Worm (Caenorhabditis elegans): ENCODE measurements around the gene C50F7.3.

The C50F7.3 gene

DNA sequence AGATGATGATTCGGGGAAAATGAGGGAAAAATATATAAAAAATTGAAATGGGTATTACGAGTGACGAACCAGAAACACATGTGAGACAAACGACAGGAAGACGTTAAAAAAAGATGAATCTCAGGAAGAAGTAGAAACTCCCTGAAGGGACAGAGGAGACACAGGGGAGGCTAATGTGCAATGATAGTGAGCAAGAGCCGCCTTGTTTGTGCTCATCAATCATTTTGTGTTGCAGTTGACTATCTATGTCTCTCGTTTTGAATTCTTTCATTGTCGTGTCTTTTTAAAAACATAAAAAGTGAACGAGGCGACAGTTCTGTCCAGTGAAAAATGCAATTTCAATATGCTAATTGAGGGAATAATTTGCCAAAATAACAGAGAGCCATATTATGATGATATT is 7.2 kb upstream of the C50F7.3 start:
- no peak for TF ChIP-seq pqm-1 (tag; optimal IDR thresholded peaks at IDR 0.05)
- TF ChIP-seq unc-130 (GFP tag; optimal IDR thresholded peaks at IDR 0.05) = no peak
- no peak for TF ChIP-seq duxl-1 (tag; optimal IDR thresholded peaks at IDR 0.05; ENCODE audit: poor library complexity)
- TF ChIP-seq nhr-41 (GFP tag; IDR thresholded peaks at IDR 0.05) = no peak
- TF ChIP-seq dve-1 (tag; optimal IDR thresholded peaks at IDR 0.05; ENCODE audit: insufficient read depth) = no peak
- no peak for TF ChIP-seq zfp-3 (GFP tag; conservative IDR thresholded peaks at IDR 0.05)
- no peak for TF ChIP-seq ceh-82 (tag; optimal IDR thresholded peaks at IDR 0.05)
- TF ChIP-seq aha-1 (tag) = peak; percentile 69
- TF ChIP-seq snpc-4 (tag; optimal IDR thresholded peaks at IDR 0.05) = no peak
- TF ChIP-seq zfp-2 (tag; optimal IDR thresholded peaks at IDR 0.05) = no peak
- TF ChIP-seq nhr-11 (tag; optimal IDR thresholded peaks at IDR 0.05) = no peak
- TF ChIP-seq unc-62 (GFP tag; optimal IDR thresholded peaks at IDR 0.05 in 1 of 2) = peak in 1 of 2 experiments; percentile 14
- TF ChIP-seq unc-62 (tag; optimal IDR thresholded peaks at IDR 0.05) = no peak
- no peak for TF ChIP-seq mep-1 (tag; optimal IDR thresholded peaks at IDR 0.05)
- TF ChIP-seq F26F4.8 (GFP tag; conservative IDR thresholded peaks at IDR 0.05) = no peak

- no peak for TF ChIP-seq fkh-10 (GFP tag; optimal IDR thresholded peaks at IDR 0.05)
- TF ChIP-seq dve-1 (tag; optimal IDR thresholded peaks at IDR 0.05; ENCODE audit: insufficient read depth) = peak; percentile 40
- peak; percentile 68 for TF ChIP-seq pqm-1 (tag; optimal IDR thresholded peaks at IDR 0.05)
Measured at ce11 chrIV:7726325-7726724, 5.8 kb upstream of the C50F7.3 start, which contains the start of gene C50F7.5. C50F7.5 (plus strand) TSS chrIV:7726719.

- TF ChIP-seq ceh-44 (GFP tag; IDR thresholded peaks at IDR 0.05) (no peak), aha-1 (tag) (peak; percentile 87), ama-1 (optimal IDR thresholded peaks at IDR 0.05) (no peak), pqm-1 (tag; optimal IDR thresholded peaks at IDR 0.05) (no peak), set-16 (GFP tag; IDR thresholded peaks at IDR 0.05) (peak; percentile 95), Y48G9A.11 (GFP tag; IDR thresholded peaks at IDR 0.05) (0 out of 2 replicates have a peak, but pooled peaks have one; percentile 21), saeg-2 (GFP tag; IDR thresholded peaks at IDR 0.05) (0 out of 2 replicates have a peak, but pooled peaks have one; percentile 22), zip-2 (tag; optimal IDR thresholded peaks at IDR 0.05) (no peak), ztf-11 (tag; optimal IDR thresholded peaks at IDR 0.05) (no peak), unc-62 (GFP tag; optimal IDR thresholded peaks at IDR 0.05 in 1 of 2) (no peak), unc-62 (tag; optimal IDR thresholded peaks at IDR 0.05) (no peak)
Measured at ce11 chrIV:7727258-7727657, 4.9 kb upstream of the C50F7.3 start.

ce11 chrIV:7728402-7728963 is 3.6 kb upstream of the C50F7.3 start, which contains the start of gene sucg-1:
sucg-1 (plus strand) TSS chrIV:7728913.
- TF ChIP-seq T20F7.1 (GFP tag; optimal IDR thresholded peaks at IDR 0.05) = peak; percentile 82
- TF ChIP-seq duxl-1 (tag; optimal IDR thresholded peaks at IDR 0.05; ENCODE audit: poor library complexity) = no peak

- TF ChIP-seq mxl-3 (GFP tag; optimal IDR thresholded peaks at IDR 0.05) (no peak), daf-16 (GFP tag; optimal IDR thresholded peaks at IDR 0.05) (no peak), daf-16 (tag; optimal IDR thresholded peaks at IDR 0.05) (peak; percentile 93), hlh-30 (tag; optimal IDR thresholded peaks at IDR 0.05; ENCODE audit: insufficient read depth) (no peak)
Measured at ce11 chrIV:7734173-7734572, 2.0 kb downstream of the C50F7.3 start.

ce11 chrIV:7734619-7735018 is 2.5 kb downstream of the C50F7.3 start, which contains the start of gene clx-1:
clx-1 (plus strand) TSS chrIV:7734648.
- TF ChIP-seq lsy-2 (tag; optimal IDR thresholded peaks at IDR 0.05) = no peak
- no peak for TF ChIP-seq fos-1 (tag; optimal IDR thresholded peaks at IDR 0.05)
- peak; percentile 91 for TF ChIP-seq set-16 (GFP tag; IDR thresholded peaks at IDR 0.05)
- no peak for TF ChIP-seq ctbp-1 (GFP tag; IDR thresholded peaks at IDR 0.05)
- no peak for TF ChIP-seq mdt-29 (GFP tag; IDR thresholded peaks at IDR 0.05)
- no peak for TF ChIP-seq lin-13 (GFP tag; optimal IDR thresholded peaks at IDR 0.05)
